Worm (Caenorhabditis elegans) whole organism, mixed stage, embryonic: Measurements from ENCODE around the gene ergi-3.

Experiments used
- M03D4.4 ChIP-seq: sonication (generic microtip); optimal IDR thresholded peaks from 2 replicates; lab custom pipeline; 2017; ENCODE audit warnings: mild to moderate bottlenecking, missing genetic modification characterization, missing compliant biosample characterization
- bed-3 ChIP-seq: fragments of 200-800 bp; sonication (Bioruptor generic); optimal IDR thresholded peaks from 3 replicates; lab custom pipeline; 2018; ENCODE audit warnings: mild to moderate bottlenecking, missing genetic modification characterization, moderate library complexity, missing compliant biosample characterization
- blmp-1 ChIP-seq: fragments of 150-350 bp; optimal IDR thresholded peaks from 2 replicates; lab custom pipeline; 2014; ENCODE audit warnings: missing biosample characterization, missing genetic modification characterization
- ceh-39 ChIP-seq: fragments of 150-350 bp; optimal IDR thresholded peaks from 2 replicates; lab custom pipeline; 2014; ENCODE audit warnings: missing biosample characterization, missing genetic modification characterization
- ceh-43 ChIP-seq: fragments of 200-800 bp; sonication (Bioruptor generic); optimal IDR thresholded peaks from 2 replicates; lab custom pipeline; 2018; ENCODE audit warnings: mild to moderate bottlenecking, missing genetic modification characterization, moderate library complexity, missing compliant biosample characterization
- ceh-83 ChIP-seq: fragments of 200-800 bp; sonication (Bioruptor generic); optimal IDR thresholded peaks from 2 replicates; lab custom pipeline; 2018; ENCODE audit warnings: mild to moderate bottlenecking, missing genetic modification characterization, missing compliant biosample characterization
- ces-1 ChIP-seq: fragments of 150-350 bp; optimal IDR thresholded peaks from 2 replicates; lab custom pipeline; 2014; ENCODE audit warnings: missing biosample characterization, missing genetic modification reagents, missing genetic modification characterization
- cnd-1 ChIP-seq: fragments of 200-800 bp; sonication (Bioruptor generic); optimal IDR thresholded peaks from 2 replicates; lab custom pipeline; 2018; ENCODE audit warnings: mild to moderate bottlenecking, missing genetic modification characterization, missing compliant biosample characterization
- drap-1 ChIP-seq: fragments of 200-800 bp; sonication (Bioruptor generic); optimal IDR thresholded peaks from 3 replicates; lab custom pipeline; 2018; ENCODE audit warnings: mild to moderate bottlenecking, missing genetic modification characterization, missing compliant biosample characterization
- elt-1 ChIP-seq: sonication (generic microtip); optimal IDR thresholded peaks from 2 replicates; lab custom pipeline; 2017; ENCODE audit warnings: missing genetic modification characterization, mild to moderate bottlenecking, missing compliant biosample characterization, antibody characterized with exemption, moderate library complexity, borderline replicate concordance; ENCODE audit not compliant: insufficient read depth
- elt-3 ChIP-seq: fragments of 150-350 bp; optimal IDR thresholded peaks from 2 replicates; lab custom pipeline; 2014; ENCODE audit warnings: missing biosample characterization, missing genetic modification characterization
- flh-1 ChIP-seq: fragments of 200-800 bp; sonication (Bioruptor generic); optimal IDR thresholded peaks from 2 replicates; lab custom pipeline; 2018; ENCODE audit warnings: mild to moderate bottlenecking, missing genetic modification characterization, moderate library complexity, missing compliant biosample characterization
- ham-2 ChIP-seq: fragments of 200-800 bp; sonication (Bioruptor generic); optimal IDR thresholded peaks from 2 replicates; lab custom pipeline; 2018; ENCODE audit warnings: mild to moderate bottlenecking, missing genetic modification characterization, missing compliant biosample characterization
- hlh-1 ChIP-seq: fragments of 150-350 bp; optimal IDR thresholded peaks from 2 replicates; lab custom pipeline; 2014; ENCODE audit warnings: missing biosample characterization, missing genetic modification reagents, missing genetic modification characterization
- lin-13 ChIP-seq: fragments of 150-350 bp; optimal IDR thresholded peaks from 2 replicates; lab custom pipeline; 2014; ENCODE audit warnings: missing biosample characterization, missing genetic modification characterization
- lin-32 ChIP-seq: fragments of 200-800 bp; sonication (Bioruptor generic); optimal IDR thresholded peaks from 2 replicates; lab custom pipeline; 2018; ENCODE audit warnings: mild to moderate bottlenecking, missing genetic modification characterization, missing compliant biosample characterization
- lsy-2 ChIP-seq: fragments of 150-350 bp; optimal IDR thresholded peaks from 2 replicates; lab custom pipeline; 2014; ENCODE audit warnings: missing biosample characterization, missing genetic modification characterization
- mab-5 ChIP-seq: fragments of 150-350 bp; optimal IDR thresholded peaks from 2 replicates; lab custom pipeline; 2014; ENCODE audit warnings: missing biosample characterization, missing genetic modification characterization
- mep-1 ChIP-seq: fragments of 150-350 bp; optimal IDR thresholded peaks from 2 replicates; lab custom pipeline; 2017; ENCODE audit warnings: missing biosample characterization, missing genetic modification reagents, missing genetic modification characterization, inconsistent platforms
- mls-2 ChIP-seq: sonication (generic microtip); optimal IDR thresholded peaks from 2 replicates; lab custom pipeline; 2016; ENCODE audit warnings: mild to moderate bottlenecking, missing genetic modification characterization, moderate library complexity, missing compliant biosample characterization
- nhr-12 ChIP-seq: fragments of 150-350 bp; optimal IDR thresholded peaks from 2 replicates; lab custom pipeline; 2014; ENCODE audit warnings: missing biosample characterization, missing genetic modification characterization
- nhr-2 ChIP-seq: fragments of 150-350 bp; optimal IDR thresholded peaks from 2 replicates; lab custom pipeline; 2014; ENCODE audit warnings: missing biosample characterization, missing genetic modification characterization
- nhr-237 ChIP-seq: fragments of 150-350 bp; optimal IDR thresholded peaks from 2 replicates; lab custom pipeline; 2014; ENCODE audit warnings: missing biosample characterization, missing genetic modification characterization
- nhr-28 ChIP-seq: fragments of 150-350 bp; optimal IDR thresholded peaks from 2 replicates; lab custom pipeline; 2014; ENCODE audit warnings: missing biosample characterization, missing genetic modification characterization
- nhr-76 ChIP-seq: sonication (generic microtip); optimal IDR thresholded peaks from 2 replicates; lab custom pipeline; 2017; ENCODE audit warnings: missing biosample characterization, missing genetic modification characterization
- pha-4 ChIP-seq: fragments of 150-350 bp; optimal IDR thresholded peaks from 2 replicates; lab custom pipeline; 2018; ENCODE audit warnings: missing biosample characterization, missing genetic modification reagents, missing genetic modification characterization
- sem-2 ChIP-seq: fragments of 200-800 bp; sonication (Bioruptor generic); optimal IDR thresholded peaks from 2 replicates; lab custom pipeline; 2018; ENCODE audit warnings: mild to moderate bottlenecking, missing genetic modification characterization, missing compliant biosample characterization
- snpc-4 ChIP-seq: fragments of 150-350 bp; optimal IDR thresholded peaks from 2 replicates; lab custom pipeline; 2014; ENCODE audit warnings: missing biosample characterization, missing genetic modification characterization
- sptf-1 ChIP-seq: sonication (generic microtip); optimal IDR thresholded peaks from 2 replicates; lab custom pipeline; 2017; ENCODE audit warnings: mild to moderate bottlenecking, missing genetic modification characterization, moderate library complexity, missing compliant biosample characterization
- tbx-8 ChIP-seq: fragments of 200-800 bp; sonication (Bioruptor generic); optimal IDR thresholded peaks from 2 replicates; lab custom pipeline; 2018; ENCODE audit warnings: mild to moderate bottlenecking, missing genetic modification characterization, moderate library complexity, missing compliant biosample characterization
- unc-120 ChIP-seq: sonication (generic microtip); optimal IDR thresholded peaks from 2 replicates; lab custom pipeline; 2017; ENCODE audit warnings: missing genetic modification characterization, missing compliant biosample characterization; ENCODE audit not compliant: poor library complexity, severe bottlenecking
- unc-39 ChIP-seq: fragments of 150-350 bp; optimal IDR thresholded peaks from 2 replicates; lab custom pipeline; 2014; ENCODE audit warnings: missing biosample characterization, missing genetic modification characterization
- unc-62 ChIP-seq: fragments of 150-350 bp; optimal IDR thresholded peaks from 2 replicates; lab custom pipeline; 2014; ENCODE audit warnings: missing biosample characterization, missing genetic modification reagents, missing genetic modification characterization
- zip-8 ChIP-seq: fragments of 150-350 bp; optimal IDR thresholded peaks from 2 replicates; lab custom pipeline; 2014; ENCODE audit warnings: missing biosample characterization, missing genetic modification characterization
- ztf-11 ChIP-seq: fragments of 150-350 bp; optimal IDR thresholded peaks from 2 replicates; lab custom pipeline; 2014; ENCODE audit warnings: missing biosample characterization, missing genetic modification characterization

Gene ergi-3

ce11 chrX:15616443-15616842, at the start of gene ergi-3:
Gene ergi-3, minus strand, starts transcription at chrX:15616753.
- no peak for TF ChIP-seq cnd-1 (tag; lab: Kevin White, UChicago)
- no peak for TF ChIP-seq ceh-43
- TF ChIP-seq lin-32 (GFP tag; lab: Kevin White, UChicago) = no peak
- peak; percentile 37 for TF ChIP-seq nhr-237 (tag; lab: Kevin White, UChicago)
- TF ChIP-seq ham-2 (GFP tag; lab: Kevin White, UChicago) = no peak
- TF ChIP-seq lsy-2 = peak; percentile 32
- peak; percentile 37 for TF ChIP-seq hlh-1 (tag; lab: Kevin White, UChicago)
- no peak for TF ChIP-seq mls-2
- TF ChIP-seq unc-39 (tag; lab: Kevin White, UChicago) = no peak
- no peak for TF ChIP-seq nhr-12 (tag; lab: Kevin White, UChicago)
- TF ChIP-seq ceh-83 (GFP tag; lab: Kevin White, UChicago) = no peak
- TF ChIP-seq tbx-8 (GFP tag; lab: Kevin White, UChicago) = no peak
- TF ChIP-seq nhr-2 = no peak
- peak; percentile 3 for TF ChIP-seq lin-13 (tag; lab: Kevin White, UChicago)
- TF ChIP-seq nhr-76 (tag; lab: Kevin White, UChicago) = no peak
- no peak for TF ChIP-seq snpc-4 (tag; lab: Kevin White, UChicago)
- peak; percentile 94 for TF ChIP-seq ces-1
- TF ChIP-seq mep-1 (tag; lab: Kevin White, UChicago) = peak; percentile 89
- TF ChIP-seq M03D4.4 (tag; lab: Kevin White, UChicago) = no peak
- TF ChIP-seq flh-1 (GFP tag; lab: Kevin White, UChicago) = no peak
- no peak for TF ChIP-seq elt-3
- no peak for TF ChIP-seq drap-1 (GFP tag; lab: Kevin White, UChicago)
- no peak for TF ChIP-seq sptf-1
- no peak for TF ChIP-seq ztf-11 (tag; lab: Kevin White, UChicago)
- TF ChIP-seq blmp-1 (tag; lab: Kevin White, UChicago) = peak; percentile 27
- TF ChIP-seq nhr-28 = no peak
- TF ChIP-seq unc-120 (tag; lab: Kevin White, UChicago) = no peak
- TF ChIP-seq pha-4 (tag; lab: Kevin White, UChicago) = peak; percentile 58
- TF ChIP-seq bed-3 (GFP tag; lab: Kevin White, UChicago) = no peak
- TF ChIP-seq sem-2 (GFP tag; lab: Kevin White, UChicago) = no peak
- no peak for TF ChIP-seq mab-5
- no peak for TF ChIP-seq ceh-39 (tag; lab: Kevin White, UChicago)
- no peak for TF ChIP-seq elt-1 (tag; lab: Kevin White, UChicago)
- TF ChIP-seq unc-62 (GFP tag; lab: Kevin White, UChicago) = peak; percentile 87
- no peak for TF ChIP-seq zip-8

ce11 chrX:15663740-15664139, 47.2 kb upstream of the ergi-3 start:
- TF ChIP-seq mls-2 (no peak), flh-1 (GFP tag; lab: Kevin White, UChicago) (no peak)
- TF ChIP-seq, all 35 proteins: peak for 0

ce11 chrX:15659561-15659960, 43.0 kb upstream of the ergi-3 start:
- TF ChIP-seq mep-1 (tag; lab: Kevin White, UChicago) (no peak), ces-1 (peak; percentile 77)
- TF ChIP-seq, all 35 proteins: peak for 1

- no peak for TF ChIP-seq unc-62 (GFP tag; lab: Kevin White, UChicago)
- no peak for TF ChIP-seq ceh-39 (tag; lab: Kevin White, UChicago)
- TF ChIP-seq mls-2 = no peak
- TF ChIP-seq, all 35 proteins: peak for 0
Measured at ce11 chrX:15657773-15658172, 41.2 kb upstream of the ergi-3 start.

- no peak for TF ChIP-seq ceh-43
- no peak for TF ChIP-seq ces-1
Measured at ce11 chrX:15655623-15656022, 39.1 kb upstream of the ergi-3 start.
